Worm (Caenorhabditis elegans) whole organism, young adult: Measurements from ENCODE around the gene twk-7.

ENCODE experiments used
- B0019.2 ChIP-seq: fragments of 200-800 bp; sonication (Bioruptor generic); conservative IDR thresholded peaks from 2 replicates; pipeline ENCODE4 v1.3.6; 2022; ENCODE audit warnings: missing genetic modification reagents, missing genetic modification characterization, missing compliant biosample characterization
- B0261.1 ChIP-seq: sonication (generic microtip); optimal IDR thresholded peaks from 2 replicates; lab custom pipeline; 2016; ENCODE audit warnings: mild to moderate bottlenecking, missing genetic modification characterization, moderate library complexity, missing compliant biosample characterization
- B0336.3 ChIP-seq: fragments of 200-800 bp; sonication (Bioruptor generic); IDR thresholded peaks from 2 replicates; pipeline ENCODE4 v1.3.6; 2022; ENCODE audit warnings: missing genetic modification characterization, missing compliant biosample characterization
- C17E4.6 ChIP-seq: fragments of 200-800 bp; sonication (Bioruptor generic); IDR thresholded peaks from 2 replicates; pipeline ENCODE4 v1.3.6; 2022; ENCODE audit warnings: missing genetic modification reagents, missing genetic modification characterization, missing compliant biosample characterization
- F22D6.2 ChIP-seq: sonication (generic microtip); optimal IDR thresholded peaks from 2 replicates; lab custom pipeline; 2016; ENCODE audit warnings: mild to moderate bottlenecking, missing genetic modification characterization, missing compliant biosample characterization
- F33H1.4 ChIP-seq: fragments of 200-800 bp; sonication (Bioruptor generic); IDR thresholded peaks from 2 replicates; pipeline ENCODE4 v1.3.6; 2022; ENCODE audit warnings: missing genetic modification reagents, missing genetic modification characterization, missing compliant biosample characterization
- K11D2.4 ChIP-seq: fragments of 200-800 bp; sonication (Bioruptor generic); IDR thresholded peaks from 2 replicates; pipeline ENCODE4 v1.3.6; 2022; ENCODE audit warnings: missing genetic modification reagents, missing genetic modification characterization, missing compliant biosample characterization
- K12H6.12 ChIP-seq: fragments of 200-800 bp; sonication (Bioruptor generic); optimal IDR thresholded peaks from 2 replicates; lab custom pipeline; 2018; ENCODE audit warnings: mild to moderate bottlenecking, missing genetic modification characterization, missing compliant biosample characterization
- T07F8.4 ChIP-seq: sonication (generic microtip); optimal IDR thresholded peaks from 2 replicates; lab custom pipeline; 2016; ENCODE audit warnings: mild to moderate bottlenecking, missing genetic modification characterization, moderate library complexity, missing compliant biosample characterization
- Y53F4B.3 ChIP-seq: fragments of 200-800 bp; sonication (Bioruptor generic); IDR thresholded peaks from 2 replicates; pipeline ENCODE4 v1.3.6; 2022; ENCODE audit warnings: missing genetic modification reagents, missing genetic modification characterization, missing compliant biosample characterization
- Y53G8AR.9 ChIP-seq: fragments of 200-800 bp; sonication (Bioruptor generic); conservative IDR thresholded peaks from 2 replicates; pipeline ENCODE4 v1.3.6; 2022; ENCODE audit warnings: missing genetic modification reagents, missing genetic modification characterization, missing compliant biosample characterization
- Y67H2A.10 ChIP-seq: fragments of 200-800 bp; sonication (Bioruptor generic); conservative IDR thresholded peaks from 2 replicates; pipeline ENCODE4 v1.3.6; 2022; ENCODE audit warnings: missing genetic modification reagents, missing genetic modification characterization, missing compliant biosample characterization
- akir-1 ChIP-seq: fragments of 200-800 bp; sonication (Bioruptor generic); optimal IDR thresholded peaks from 2 replicates; lab custom pipeline; 2018; ENCODE audit warnings: mild to moderate bottlenecking, missing genetic modification characterization, moderate library complexity, missing compliant biosample characterization
- atf-7 ChIP-seq: sonication (generic microtip); optimal IDR thresholded peaks from 2 replicates; lab custom pipeline; 2017; ENCODE audit warnings: mild to moderate bottlenecking, missing genetic modification characterization, missing compliant biosample characterization
- attf-5 ChIP-seq: fragments of 200-800 bp; sonication (Bioruptor generic); optimal IDR thresholded peaks from 2 replicates; lab custom pipeline; 2018; ENCODE audit warnings: mild to moderate bottlenecking, missing genetic modification characterization, missing compliant biosample characterization
- ceh-27 ChIP-seq: fragments of 200-800 bp; sonication (Bioruptor generic); optimal IDR thresholded peaks from 2 replicates; lab custom pipeline; 2018; ENCODE audit warnings: mild to moderate bottlenecking, missing genetic modification characterization, moderate library complexity, missing compliant biosample characterization
- ceh-58 ChIP-seq: fragments of 200-800 bp; sonication (Bioruptor generic); IDR thresholded peaks from 2 replicates; pipeline ENCODE4 v1.3.6; 2022; ENCODE audit warnings: missing genetic modification characterization, missing compliant biosample characterization
- die-1 ChIP-seq: sonication (generic microtip); optimal IDR thresholded peaks from 2 replicates; lab custom pipeline; 2016; ENCODE audit warnings: missing genotype, mild to moderate bottlenecking, missing genetic modification characterization, missing compliant biosample characterization
- dox-1 ChIP-seq: fragments of 200-800 bp; sonication (Bioruptor generic); IDR thresholded peaks from 2 replicates; pipeline ENCODE4 v1.3.6; 2022; ENCODE audit warnings: missing genetic modification reagents, missing genetic modification characterization, missing compliant biosample characterization
- dpl-1 ChIP-seq: fragments of 150-350 bp; optimal IDR thresholded peaks from 2 replicates; lab custom pipeline; 2014; ENCODE audit warnings: missing biosample characterization, missing genetic modification reagents, missing genetic modification characterization
- efl-1 ChIP-seq: fragments of 150-350 bp; optimal IDR thresholded peaks from 2 replicates; lab custom pipeline; 2014; ENCODE audit warnings: missing biosample characterization, missing genetic modification reagents, missing genetic modification characterization
- egl-44 ChIP-seq: fragments of 200-800 bp; sonication (Bioruptor generic); IDR thresholded peaks from 2 replicates; pipeline ENCODE4 v1.3.6; 2022; ENCODE audit warnings: missing genetic modification reagents, missing genetic modification characterization, missing compliant biosample characterization
- ekl-4 ChIP-seq: fragments of 200-800 bp; sonication (Bioruptor generic); IDR thresholded peaks from 2 replicates; pipeline ENCODE4 v1.3.6; 2022; ENCODE audit warnings: missing genetic modification reagents, missing genetic modification characterization, missing compliant biosample characterization
- hmg-1.2 ChIP-seq: fragments of 200-800 bp; sonication (Bioruptor generic); IDR thresholded peaks from 2 replicates; pipeline ENCODE4 v1.3.6; 2022; ENCODE audit warnings: missing genetic modification reagents, missing genetic modification characterization, missing compliant biosample characterization
- hrde-1 ChIP-seq: sonication (generic microtip); optimal IDR thresholded peaks from 2 replicates; lab custom pipeline; 2016; ENCODE audit warnings: missing genetic modification characterization, mild to moderate bottlenecking, missing compliant biosample characterization, moderate library complexity, missing genotype, missing genetic modification reagents, borderline replicate concordance
- let-607 ChIP-seq, 2 experiments: fragments of 200-800 bp in 1 of 2; sonication (Bioruptor generic) in 1 of 2; sonication (generic microtip) in 1 of 2; optimal IDR thresholded peaks; 2 replicates each; lab custom pipeline; 2016 to 2018; ENCODE audit warnings: mild to moderate bottlenecking in 2 of 2, missing compliant biosample characterization in 2 of 2, missing genetic modification characterization in 2 of 2, moderate library complexity in 2 of 2, missing genotype in 1 of 2
- lir-1 ChIP-seq: fragments of 200-800 bp; sonication (Bioruptor generic); conservative IDR thresholded peaks from 2 replicates; pipeline ENCODE4 v1.3.6; 2022; ENCODE audit warnings: missing genetic modification reagents, missing genetic modification characterization, missing compliant biosample characterization
- lsl-1 ChIP-seq: fragments of 200-800 bp; sonication (Bioruptor generic); optimal IDR thresholded peaks from 2 replicates; lab custom pipeline; 2018; ENCODE audit warnings: mild to moderate bottlenecking, missing genetic modification characterization, moderate library complexity, missing compliant biosample characterization
- lsy-27 ChIP-seq: sonication (generic microtip); optimal IDR thresholded peaks from 2 replicates; lab custom pipeline; 2017; ENCODE audit warnings: missing genetic modification characterization, mild to moderate bottlenecking, missing compliant biosample characterization, antibody characterized with exemption, missing genotype, borderline replicate concordance; ENCODE audit not compliant: insufficient read depth
- nfyb-1 ChIP-seq: fragments of 200-800 bp; sonication (Bioruptor generic); IDR thresholded peaks from 2 replicates; pipeline ENCODE4 v1.3.6; 2022; ENCODE audit warnings: missing genetic modification reagents, missing genetic modification characterization, missing compliant biosample characterization
- nhr-179 ChIP-seq: sonication (generic microtip); optimal IDR thresholded peaks from 2 replicates; lab custom pipeline; 2016; ENCODE audit warnings: mild to moderate bottlenecking, missing genetic modification characterization, missing compliant biosample characterization
- nhr-27 ChIP-seq: fragments of 200-800 bp; sonication (Bioruptor generic); optimal IDR thresholded peaks from 2 replicates; lab custom pipeline; 2018; ENCODE audit warnings: mild to moderate bottlenecking, missing genetic modification characterization, moderate library complexity, missing compliant biosample characterization
- pbrm-1 ChIP-seq: fragments of 200-800 bp; sonication (Bioruptor generic); IDR thresholded peaks from 2 replicates; pipeline ENCODE4 v1.3.6; 2022; ENCODE audit warnings: missing genetic modification reagents, missing genetic modification characterization, missing compliant biosample characterization
- rcor-1 ChIP-seq: fragments of 200-800 bp; sonication (Bioruptor generic); IDR thresholded peaks from 2 replicates; pipeline ENCODE4 v1.3.6; 2022; ENCODE audit warnings: missing genetic modification reagents, missing genetic modification characterization, missing compliant biosample characterization
- rec-8 ChIP-seq, 2 experiments: sonication (generic microtip); optimal IDR thresholded peaks; 2 replicates each; lab custom pipeline; 2016; ENCODE audit warnings: mild to moderate bottlenecking in 2 of 2, missing genetic modification characterization in 2 of 2, missing genetic modification reagents in 2 of 2, missing genotype in 2 of 2, missing biosample characterization in 1 of 2, missing compliant biosample characterization in 1 of 2, moderate library complexity in 1 of 2
- sdz-38 ChIP-seq: sonication (generic microtip); optimal IDR thresholded peaks from 2 replicates; lab custom pipeline; 2016; ENCODE audit warnings: missing genotype, missing genetic modification characterization, missing compliant biosample characterization
- sea-2 ChIP-seq: fragments of 200-800 bp; sonication (Bioruptor generic); IDR thresholded peaks from 2 replicates; pipeline ENCODE4 v1.3.6; 2022; ENCODE audit warnings: missing genetic modification characterization, missing compliant biosample characterization
- snpc-1.1 ChIP-seq: sonication (generic microtip); optimal IDR thresholded peaks from 2 replicates; lab custom pipeline; 2017; ENCODE audit warnings: missing genetic modification characterization, mild to moderate bottlenecking, missing compliant biosample characterization, antibody characterized with exemption, moderate library complexity, missing genotype, missing genetic modification reagents; ENCODE audit not compliant: insufficient read depth
- snpc-1.3 ChIP-seq: sonication (generic microtip); optimal IDR thresholded peaks from 2 replicates; lab custom pipeline; 2017; ENCODE audit warnings: missing genetic modification characterization, mild to moderate bottlenecking, missing compliant biosample characterization, antibody characterized with exemption, moderate library complexity, missing genotype, missing genetic modification reagents; ENCODE audit not compliant: insufficient read depth
- snpc-4 ChIP-seq, 5 experiments: fragments of 150-350 bp in 1 of 5; sonication (generic microtip) in 4 of 5; optimal IDR thresholded peaks; 2 replicates each; lab custom pipeline; 2014 to 2018; ENCODE audit warnings: missing genetic modification characterization in 5 of 5, missing biosample characterization in 3 of 5, antibody characterized with exemption in 2 of 5, mild to moderate bottlenecking in 2 of 5, missing compliant biosample characterization in 2 of 5, missing genotype in 2 of 5, moderate library complexity in 2 of 5, missing genetic modification reagents in 1 of 5
- unc-130 ChIP-seq: sonication (generic microtip); optimal IDR thresholded peaks from 2 replicates; lab custom pipeline; 2016; ENCODE audit warnings: missing genetic modification reagents, missing genetic modification characterization, missing compliant biosample characterization
- unc-62 ChIP-seq: fragments of 150-350 bp; optimal IDR thresholded peaks from 2 replicates; lab custom pipeline; 2014; ENCODE audit warnings: missing biosample characterization, missing genetic modification reagents, missing genetic modification characterization
- xnd-1 ChIP-seq: sonication (generic microtip); optimal IDR thresholded peaks from 2 replicates; lab custom pipeline; 2016; ENCODE audit warnings: missing genotype, missing genetic modification reagents, missing genetic modification characterization, missing compliant biosample characterization
- zfh-2 ChIP-seq: fragments of 200-800 bp; sonication (Bioruptor generic); conservative IDR thresholded peaks from 2 replicates; pipeline ENCODE4 v1.3.6; 2022; ENCODE audit warnings: missing genetic modification reagents, missing genetic modification characterization, missing compliant biosample characterization

Gene twk-7

DNA sequence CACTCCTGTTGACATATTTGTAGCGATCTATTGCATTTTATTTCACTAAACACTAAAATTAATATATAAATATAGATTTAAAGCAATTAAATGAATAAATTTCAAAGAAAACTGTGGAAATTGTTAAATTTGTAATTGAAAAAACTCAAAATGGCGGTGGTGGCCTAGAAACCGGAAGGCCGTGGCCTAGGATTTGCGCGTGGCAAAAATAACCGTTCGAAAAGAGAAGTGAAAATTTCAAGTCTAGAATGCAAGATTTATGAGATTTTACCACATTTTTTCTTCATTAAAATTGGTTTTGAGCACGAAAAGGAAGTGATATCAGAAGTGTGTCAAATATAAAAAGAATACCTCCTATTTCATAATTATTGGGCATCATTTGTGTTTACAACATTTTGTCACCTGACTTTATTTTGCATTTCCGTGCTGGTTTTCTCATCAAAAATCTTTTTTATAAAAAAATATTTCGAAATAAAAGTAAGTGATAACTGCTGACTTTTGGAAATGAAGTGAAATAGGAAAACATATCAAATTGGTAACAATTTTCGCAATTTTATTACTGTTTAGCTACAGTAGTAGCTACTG lies 40.2 kb upstream of the twk-7 start, which contains the start of gene fli-1 (continued):
- TF ChIP-seq nhr-179 (tag; lab: Kevin White, UChicago) (no peak), dox-1 (GFP tag; lab: Robert Waterston, UW) (peak; percentile 79), K11D2.4 (GFP tag; lab: Robert Waterston, UW) (no peak), Y67H2A.10 (GFP tag; lab: Robert Waterston, UW) (no peak), attf-5 (GFP tag; lab: Kevin White, UChicago) (no peak), nfyb-1 (GFP tag; lab: Robert Waterston, UW) (no peak), nhr-27 (no peak), Y53G8AR.9 (no peak), sea-2 (GFP tag; lab: Robert Waterston, UW) (no peak), K12H6.12 (no peak), zfh-2 (GFP tag; lab: Robert Waterston, UW) (no peak), B0019.2 (GFP tag; lab: Robert Waterston, UW) (peak; percentile 68; the same call in 1 of the 2 replicates), ceh-27 (peak; percentile 53)

- TF ChIP-seq lsy-27 (no peak), xnd-1 (tag; lab: Kevin White, UChicago) (peak; percentile 12), ceh-58 (GFP tag; lab: Robert Waterston, UW) (no peak), die-1 (peak; percentile 92), dpl-1 (peak; percentile 11), attf-5 (GFP tag; lab: Kevin White, UChicago) (peak; percentile 81), T07F8.4 (peak; percentile 65), hrde-1 (tag; lab: Kevin White, UChicago) (peak; percentile 75), rec-8 (tag; optimal IDR thresholded peaks at IDR 0.05; lab: Kevin White, UChicago) (peak; percentile 42 to 85), lir-1 (peak; percentile 51; the same call in 1 of the 2 replicates), rcor-1 (GFP tag; lab: Robert Waterston, UW) (peak; percentile 60; the same call in 1 of the 2 replicates), hmg-1.2 (GFP tag; lab: Robert Waterston, UW) (peak; percentile 80), B0336.3 (GFP tag; lab: Robert Waterston, UW) (peak; percentile 62), egl-44 (peak; percentile 75; the same call in 1 of the 2 replicates), Y53F4B.3 (GFP tag; lab: Robert Waterston, UW) (no peak), nfyb-1 (GFP tag; lab: Robert Waterston, UW) (peak; percentile 84), snpc-1.1 (tag; lab: Kevin White, UChicago) (peak; percentile 44), efl-1 (GFP tag; lab: Kevin White, UChicago) (peak; percentile 39), B0261.1 (tag; lab: Kevin White, UChicago) (peak; percentile 95), C17E4.6 (GFP tag; lab: Robert Waterston, UW) (no peak), sea-2 (GFP tag; lab: Robert Waterston, UW) (0 out of 2 replicates have a peak, but pooled peaks have one; percentile 48), snpc-4 (GFP tag; optimal IDR thresholded peaks at IDR 0.05; lab: Kevin White, UChicago) (peak; percentile 53), snpc-4 (tag; optimal IDR thresholded peaks at IDR 0.05; lab: Kevin White, UChicago) (peak in 2 of 4 experiments; percentile 51), F22D6.2 (tag; lab: Kevin White, UChicago) (peak; percentile 45), snpc-1.3 (tag; lab: Kevin White, UChicago) (peak; percentile 72), ekl-4 (GFP tag; lab: Robert Waterston, UW) (peak; percentile 67), unc-62 (GFP tag; lab: Kevin White, UChicago) (no peak), K12H6.12 (peak; percentile 63), pbrm-1 (GFP tag; lab: Robert Waterston, UW) (peak; percentile 75), akir-1 (peak; percentile 47), F33H1.4 (GFP tag; lab: Robert Waterston, UW) (peak; percentile 38; the same call in 1 of the 2 replicates), lsl-1 (GFP tag; lab: Kevin White, UChicago) (peak; percentile 37), unc-130 (GFP tag; lab: Kevin White, UChicago) (peak; percentile 40), atf-7 (tag; lab: Kevin White, UChicago) (peak; percentile 21), sdz-38 (tag; lab: Kevin White, UChicago) (no peak), let-607 (tag; optimal IDR thresholded peaks at IDR 0.05; lab: Kevin White, UChicago) (peak; percentile 26 to 51)
Measured at ce11 chrIII:8678371-8678770, 34.8 kb upstream of the twk-7 start.
